In the genomic region with DNA sequence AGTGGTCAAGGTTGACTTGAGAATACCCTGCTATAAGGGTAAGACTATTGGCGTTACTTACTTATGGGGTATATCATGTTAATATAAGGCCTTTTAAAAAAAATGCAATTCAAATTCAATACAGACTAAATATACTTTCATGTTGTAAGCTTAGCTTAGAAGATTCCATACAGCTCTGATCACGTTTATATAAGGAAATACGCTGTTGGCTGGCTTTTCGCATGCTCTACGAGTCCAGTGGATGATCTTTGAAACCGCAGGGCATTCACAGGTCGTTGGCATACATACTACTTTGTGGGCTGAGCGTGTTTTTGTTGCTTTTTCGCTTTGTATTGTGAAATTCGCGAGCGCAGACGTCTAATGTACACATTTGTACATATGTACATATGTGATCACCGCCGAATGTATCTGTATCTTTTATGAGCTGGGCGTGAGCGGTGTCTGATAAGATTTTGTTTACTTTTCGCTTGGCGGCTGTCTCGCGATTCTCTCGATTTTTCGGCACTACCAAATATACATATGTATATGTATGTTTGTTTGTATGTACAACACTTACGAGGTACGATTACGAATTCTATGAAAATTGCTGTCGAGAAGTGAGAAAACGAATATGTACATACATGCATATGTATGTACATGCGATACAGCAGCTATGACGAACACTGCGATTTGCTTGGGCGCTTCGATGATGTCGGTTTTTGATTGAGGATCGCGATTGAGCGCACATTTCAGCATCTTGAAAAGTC, we compare ENCODE assay signal across 1 fruit fly cellular context.
A peak's percentile ranks its signal among the peaks of the same experiment; 100 is the strongest.
TF ChIP-seq lines count a peak whose summit lies in the region.

No protein-coding gene starts in this region.

TF ChIP-seq in whole organism, embryonic, 481 proteins besides CTCF, POLR2A, EP300 and RAD21 (continued from another document and continues in another):
- TF ChIP-seq CG9215 (GFP tag; IDR thresholded peaks at IDR 0.05; lab: Robert Waterston, UW) (peak; percentile 52; the same call in 1 of the 2 replicates), al (GFP tag; IDR thresholded peaks at IDR 0.05; lab: Robert Waterston, UW) (peak; percentile 40), CG8765 (GFP tag; IDR thresholded peaks at IDR 0.05; lab: Robert Waterston, UW) (no peak), Atf6 (GFP tag; IDR thresholded peaks at IDR 0.05; lab: Robert Waterston, UW) (peak; percentile 63), bbx (GFP tag; IDR thresholded peaks at IDR 0.05; lab: Robert Waterston, UW; ENCODE audit: partially characterized antibody) (no peak), yki (optimal IDR thresholded peaks at IDR 0.05; lab: Kevin White, UChicago) (no peak), CG11247 (GFP tag; IDR thresholded peaks at IDR 0.05; lab: Robert Waterston, UW) (peak; percentile 48; the same call in 1 of the 2 replicates), Ptx1 (GFP tag; IDR thresholded peaks at IDR 0.05; lab: Robert Waterston, UW) (peak; percentile 39; the same call in 1 of the 2 replicates), CG7963 (GFP tag; IDR thresholded peaks at IDR 0.05; lab: Robert Waterston, UW; ENCODE audit: partially characterized antibody) (no peak), CG12942 (GFP tag; optimal IDR thresholded peaks at IDR 0.05; lab: Kevin White, UChicago) (peak; percentile 20), CG4707 (GFP tag; optimal IDR thresholded peaks at IDR 0.05; lab: Kevin White, UChicago) (peak; percentile 15), Awh (GFP tag; IDR thresholded peaks at IDR 0.05; lab: Robert Waterston, UW) (peak; percentile 61; the same call in 1 of the 2 replicates), CG16815 (GFP tag; optimal IDR thresholded peaks at IDR 0.05; lab: Kevin White, UChicago) (peak; percentile 29), ash1 (GFP tag; optimal IDR thresholded peaks at IDR 0.05; lab: Kevin White, UChicago) (peak; percentile 53), corto (GFP tag; optimal IDR thresholded peaks at IDR 0.05; lab: Kevin White, UChicago) (no peak), CG18619 (GFP tag; optimal IDR thresholded peaks at IDR 0.05; lab: Kevin White, UChicago) (peak; percentile 32), CG8290 (GFP tag; optimal IDR thresholded peaks at IDR 0.05; lab: Kevin White, UChicago) (no peak), CG8290 (tag; optimal IDR thresholded peaks at IDR 0.05; lab: Kevin White, UChicago) (peak in 1 of 2 experiments; percentile 30), slbo (GFP tag; IDR thresholded peaks at IDR 0.05; lab: Robert Waterston, UW) (peak; percentile 61), CG1792 (GFP tag; optimal IDR thresholded peaks at IDR 0.05; lab: Kevin White, UChicago) (peak; percentile 30), stwl (tag; optimal IDR thresholded peaks at IDR 0.05; lab: Kevin White, UChicago) (no peak), Lhr (GFP tag; optimal IDR thresholded peaks at IDR 0.05; lab: Kevin White, UChicago) (no peak), CHES-1-like (GFP tag; optimal IDR thresholded peaks at IDR 0.05; lab: Kevin White, UChicago) (peak; percentile 69), row (GFP tag; IDR thresholded peaks at IDR 0.05; lab: Robert Waterston, UW) (peak; percentile 78), inv (GFP tag; IDR thresholded peaks at IDR 0.05; lab: Robert Waterston, UW; ENCODE audit: partially characterized antibody) (no peak), Dip2 (GFP tag; IDR thresholded peaks at IDR 0.05; lab: Robert Waterston, UW) (no peak), ap (GFP tag; IDR thresholded peaks at IDR 0.05; lab: Robert Waterston, UW) (no peak), CG1233 (GFP tag; optimal IDR thresholded peaks at IDR 0.05; lab: Kevin White, UChicago) (peak; percentile 32), Hr51 (GFP tag; optimal IDR thresholded peaks at IDR 0.05; lab: Kevin White, UChicago) (peak; percentile 14 to 20), bowl (GFP tag; IDR thresholded peaks at IDR 0.05; lab: Robert Waterston, UW) (no peak), CG8478 (optimal IDR thresholded peaks at IDR 0.05; lab: Kevin White, UChicago) (no peak), nom (GFP tag; optimal IDR thresholded peaks at IDR 0.05; lab: Kevin White, UChicago) (no peak), nmo (GFP tag; optimal IDR thresholded peaks at IDR 0.05; lab: Kevin White, UChicago) (peak; percentile 19), dmrt99B (tag; optimal IDR thresholded peaks at IDR 0.05; lab: Kevin White, UChicago) (peak; percentile 33), tna (GFP tag; IDR thresholded peaks at IDR 0.05; lab: Robert Waterston, UW; ENCODE audit: partially characterized antibody) (no peak), tgo (GFP tag; IDR thresholded peaks at IDR 0.05; lab: Robert Waterston, UW) (no peak), Oli (tag; optimal IDR thresholded peaks at IDR 0.05; lab: Kevin White, UChicago) (peak; percentile 3), CG4617 (GFP tag; optimal IDR thresholded peaks at IDR 0.05; lab: Kevin White, UChicago; ENCODE audit: borderline replicate concordance) (no peak), Ets65A (GFP tag; lab: Kevin White, UChicago) (peak; percentile 92), sens (GFP tag; lab: Kevin White, UChicago) (peak; percentile 81), CG11695 (GFP tag; IDR thresholded peaks at IDR 0.05; lab: Robert Waterston, UW) (no peak), CG15479 (GFP tag; optimal IDR thresholded peaks at IDR 0.05; lab: Kevin White, UChicago) (peak; percentile 94), CG32767 (GFP tag; IDR thresholded peaks at IDR 0.05; lab: Robert Waterston, UW) (no peak), fd64A (GFP tag; optimal IDR thresholded peaks at IDR 0.05; lab: Kevin White, UChicago) (peak; percentile 30), prd (optimal IDR thresholded peaks at IDR 0.05; lab: Kevin White, UChicago) (no peak), prd (GFP tag; IDR thresholded peaks at IDR 0.05; lab: Robert Waterston, UW) (peak; percentile 54), CG14860 (GFP tag; IDR thresholded peaks at IDR 0.05; lab: Robert Waterston, UW; ENCODE audit: partially characterized antibody) (no peak), CG42726 (GFP tag; IDR thresholded peaks at IDR 0.05; lab: Robert Waterston, UW; ENCODE audit: partially characterized antibody) (no peak), CG9727 (GFP tag; optimal IDR thresholded peaks at IDR 0.05; lab: Kevin White, UChicago) (peak; percentile 49), kay (GFP tag; optimal IDR thresholded peaks at IDR 0.05; lab: Kevin White, UChicago) (no peak), CG12769 (tag; optimal IDR thresholded peaks at IDR 0.05; lab: Kevin White, UChicago) (peak; percentile 50), sima (GFP tag; optimal IDR thresholded peaks at IDR 0.05; lab: Kevin White, UChicago) (no peak), seq (GFP tag; IDR thresholded peaks at IDR 0.05; lab: Robert Waterston, UW) (no peak; the same call in 1 of the 2 replicates), CG10147 (GFP tag; optimal IDR thresholded peaks at IDR 0.05; lab: Kevin White, UChicago) (peak; percentile 61), CG7271 (tag; optimal IDR thresholded peaks at IDR 0.05; lab: Kevin White, UChicago) (no peak), ham (GFP tag; IDR thresholded peaks at IDR 0.05; lab: Robert Waterston, UW) (no peak), CG12219 (GFP tag; optimal IDR thresholded peaks at IDR 0.05; lab: Kevin White, UChicago) (peak; percentile 13), Blimp-1 (GFP tag; optimal IDR thresholded peaks at IDR 0.05; lab: Kevin White, UChicago) (no peak), CG2875 (GFP tag; optimal IDR thresholded peaks at IDR 0.05; lab: Kevin White, UChicago) (peak; percentile 40), ac (GFP tag; optimal IDR thresholded peaks at IDR 0.05; lab: Kevin White, UChicago) (peak; percentile 18), disco-r (GFP tag; optimal IDR thresholded peaks at IDR 0.05; lab: Kevin White, UChicago) (no peak), wdn (GFP tag; IDR thresholded peaks at IDR 0.05; lab: Robert Waterston, UW) (no peak; the same call in 1 of the 2 replicates), gt (GFP tag; IDR thresholded peaks at IDR 0.05; lab: Robert Waterston, UW) (no peak), her (GFP tag; optimal IDR thresholded peaks at IDR 0.05; lab: Kevin White, UChicago) (peak; percentile 51), bsh (GFP tag; optimal IDR thresholded peaks at IDR 0.05; lab: Kevin White, UChicago) (no peak), CG10274 (GFP tag; optimal IDR thresholded peaks at IDR 0.05; lab: Kevin White, UChicago) (peak; percentile 91), CG12104 (GFP tag; optimal IDR thresholded peaks at IDR 0.05; lab: Kevin White, UChicago) (peak; percentile 52), maf-S (GFP tag; optimal IDR thresholded peaks at IDR 0.05; lab: Kevin White, UChicago) (peak; percentile 17), Abd-B (GFP tag; optimal IDR thresholded peaks at IDR 0.05; lab: Kevin White, UChicago) (no peak), gro (GFP tag; optimal IDR thresholded peaks at IDR 0.05; lab: Kevin White, UChicago) (peak; percentile 74), cwo (GFP tag; optimal IDR thresholded peaks at IDR 0.05; lab: Kevin White, UChicago) (no peak), MTF-1 (GFP tag; optimal IDR thresholded peaks at IDR 0.05; lab: Kevin White, UChicago; ENCODE audit: borderline replicate concordance) (peak; percentile 78), CG3847 (GFP tag; IDR thresholded peaks at IDR 0.05; lab: Robert Waterston, UW) (peak; percentile 50), CG17568 (GFP tag; optimal IDR thresholded peaks at IDR 0.05; lab: Kevin White, UChicago) (peak; percentile 69), phol (tag; optimal IDR thresholded peaks at IDR 0.05; lab: Kevin White, UChicago) (no peak), usp (GFP tag; optimal IDR thresholded peaks at IDR 0.05; lab: Kevin White, UChicago) (no peak), CG33213 (GFP tag; optimal IDR thresholded peaks at IDR 0.05; lab: Kevin White, UChicago) (peak; percentile 35), Spps (tag; optimal IDR thresholded peaks at IDR 0.05; lab: Kevin White, UChicago) (no peak), Dfd (GFP tag; optimal IDR thresholded peaks at IDR 0.05; lab: Kevin White, UChicago) (no peak), CG1602 (GFP tag; optimal IDR thresholded peaks at IDR 0.05; lab: Kevin White, UChicago) (no peak), CG11504 (tag; optimal IDR thresholded peaks at IDR 0.05; lab: Kevin White, UChicago) (peak; percentile 33), wor (GFP tag; IDR thresholded peaks at IDR 0.05; lab: Robert Waterston, UW) (no peak), CG7839 (tag; optimal IDR thresholded peaks at IDR 0.05; lab: Kevin White, UChicago) (peak; percentile 63), lmd (GFP tag; IDR thresholded peaks at IDR 0.05; lab: Robert Waterston, UW) (peak; percentile 30; the same call in 1 of the 2 replicates), hkb (optimal IDR thresholded peaks at IDR 0.05; lab: Kevin White, UChicago) (no peak), hkb (GFP tag; IDR thresholded peaks at IDR 0.05; lab: Robert Waterston, UW) (peak; percentile 60), CG6854 (GFP tag; optimal IDR thresholded peaks at IDR 0.05; lab: Kevin White, UChicago) (peak; percentile 17), CG14014 (GFP tag; IDR thresholded peaks at IDR 0.05; lab: Robert Waterston, UW) (peak; percentile 58), Sry-β (GFP tag; optimal IDR thresholded peaks at IDR 0.05; lab: Kevin White, UChicago) (no peak), Sry-δ (GFP tag; optimal IDR thresholded peaks at IDR 0.05; lab: Kevin White, UChicago) (no peak), CG6254 (GFP tag; optimal IDR thresholded peaks at IDR 0.05; lab: Kevin White, UChicago) (no peak), Max (GFP tag; optimal IDR thresholded peaks at IDR 0.05; lab: Kevin White, UChicago) (peak; percentile 10), knrl (GFP tag; IDR thresholded peaks at IDR 0.05; lab: Robert Waterston, UW; ENCODE audit: partially characterized antibody) (no peak), CG11085 (GFP tag; IDR thresholded peaks at IDR 0.05; lab: Robert Waterston, UW) (0 out of 2 replicates have a peak, but pooled peaks have one; percentile 31), CG17802 (tag; optimal IDR thresholded peaks at IDR 0.05; lab: Kevin White, UChicago) (no peak), Elba2 (GFP tag; optimal IDR thresholded peaks at IDR 0.05; lab: Kevin White, UChicago) (no peak), CG1024 (GFP tag; IDR thresholded peaks at IDR 0.05; lab: Robert Waterston, UW) (no peak; the same call in 1 of the 2 replicates), sna (GFP tag; IDR thresholded peaks at IDR 0.05; lab: Robert Waterston, UW; ENCODE audit: partially characterized antibody) (no peak), en (GFP tag; optimal IDR thresholded peaks at IDR 0.05; lab: Kevin White, UChicago) (no peak), NC2β (GFP tag; optimal IDR thresholded peaks at IDR 0.05; lab: Kevin White, UChicago) (no peak), CG2712 (tag; optimal IDR thresholded peaks at IDR 0.05; lab: Kevin White, UChicago) (peak; percentile 3), CG11723 (GFP tag; optimal IDR thresholded peaks at IDR 0.05; lab: Kevin White, UChicago) (no peak), zen (tag; optimal IDR thresholded peaks at IDR 0.05; lab: Kevin White, UChicago) (no peak), slou (GFP tag; optimal IDR thresholded peaks at IDR 0.05; lab: Kevin White, UChicago) (peak; percentile 3), lab (GFP tag; optimal IDR thresholded peaks at IDR 0.05; lab: Kevin White, UChicago) (peak; percentile 83), toy (GFP tag; IDR thresholded peaks at IDR 0.05; lab: Robert Waterston, UW) (0 out of 2 replicates have a peak, but pooled peaks have one; percentile 16), CG6689 (GFP tag; IDR thresholded peaks at IDR 0.05; lab: Robert Waterston, UW) (no peak), CG15073 (GFP tag; optimal IDR thresholded peaks at IDR 0.05; lab: Kevin White, UChicago) (no peak), sug (tag; optimal IDR thresholded peaks at IDR 0.05; lab: Kevin White, UChicago) (peak; percentile 63), unc-4 (GFP tag; IDR thresholded peaks at IDR 0.05; lab: Robert Waterston, UW; ENCODE audit: partially characterized antibody) (no peak), CG17361 (GFP tag; IDR thresholded peaks at IDR 0.05; lab: Robert Waterston, UW) (0 out of 3 replicates have a peak, but pooled peaks have one; percentile 20), Eip74EF (GFP tag; optimal IDR thresholded peaks at IDR 0.05; lab: Kevin White, UChicago) (peak in 1 of 2 experiments; percentile 20), CG32772 (GFP tag; IDR thresholded peaks at IDR 0.05; lab: Robert Waterston, UW) (no peak), cad (GFP tag; optimal IDR thresholded peaks at IDR 0.05; lab: Kevin White, UChicago) (no peak), chinmo (GFP tag; IDR thresholded peaks at IDR 0.05; lab: Robert Waterston, UW; ENCODE audit: partially characterized antibody) (no peak), bcd (GFP tag; optimal IDR thresholded peaks at IDR 0.05; lab: Kevin White, UChicago) (peak; percentile 33), lilli (GFP tag; optimal IDR thresholded peaks at IDR 0.05; lab: Kevin White, UChicago) (peak; percentile 69), fd102C (GFP tag; optimal IDR thresholded peaks at IDR 0.05; lab: Kevin White, UChicago) (no peak), pb (GFP tag; optimal IDR thresholded peaks at IDR 0.05; lab: Kevin White, UChicago) (no peak), croc (GFP tag; conservative IDR thresholded peaks at IDR 0.05; lab: Robert Waterston, UW) (no peak), chn (GFP tag; optimal IDR thresholded peaks at IDR 0.05; lab: Kevin White, UChicago) (peak; percentile 25), ranshi (GFP tag; IDR thresholded peaks at IDR 0.05; lab: Robert Waterston, UW) (peak; percentile 18; the same call in 1 of the 2 replicates)
